Worm (Caenorhabditis elegans): ENCODE results near the gene ttr-45.
A peak's percentile ranks its signal among the peaks of the same experiment; 100 is the strongest.

ce11 chrIV:13240078-13240841 lies 13.8 kb upstream of the ttr-45 start, which contains the start of gene rpl-12:
- TF ChIP-seq scrt-1 (GFP tag; IDR thresholded peaks at IDR 0.05) (no peak), ama-1 (optimal IDR thresholded peaks at IDR 0.05) (no peak), hmg-4 (GFP tag; optimal IDR thresholded peaks at IDR 0.05) (peak; percentile 72), aly-1 (tag; optimal IDR thresholded peaks at IDR 0.05) (no peak), flt-1 (GFP tag; IDR thresholded peaks at IDR 0.05) (peak; percentile 44; the same call in 1 of the 2 replicates), sea-1 (GFP tag; conservative IDR thresholded peaks at IDR 0.05) (peak; percentile 61; the same call in 1 of the 2 replicates), B0310.2 (tag; optimal IDR thresholded peaks at IDR 0.05) (no peak), tbx-11 (GFP tag; IDR thresholded peaks at IDR 0.05) (peak; percentile 47; the same call in 1 of the 2 replicates)
